Worm (Caenorhabditis elegans) whole organism, early embryonic: Measurements from ENCODE around the gene srd-43.

ENCODE experiments used
- F13C5.2 ChIP-seq: sonication (generic microtip); optimal IDR thresholded peaks from 2 replicates; lab custom pipeline; 2017; ENCODE audit warnings: mild to moderate bottlenecking, missing genetic modification characterization, inconsistent platforms, missing compliant biosample characterization
- aly-1 ChIP-seq: sonication (generic microtip); optimal IDR thresholded peaks from 2 replicates; lab custom pipeline; 2016; ENCODE audit warnings: missing genetic modification characterization, missing compliant biosample characterization
- ama-1 ChIP-seq: fragments of 150-350 bp; optimal IDR thresholded peaks from 2 replicates; lab custom pipeline; 2014
- ceh-13 ChIP-seq: fragments of 200-800 bp; sonication (Bioruptor generic); optimal IDR thresholded peaks from 2 replicates; lab custom pipeline; 2018; ENCODE audit warnings: mild to moderate bottlenecking, missing genetic modification characterization, missing compliant biosample characterization
- flt-1 ChIP-seq: fragments of 200-800 bp; sonication (Bioruptor generic); IDR thresholded peaks from 2 replicates; pipeline ENCODE4 v1.3.6; 2022; ENCODE audit warnings: missing genetic modification characterization, missing compliant biosample characterization
- hnd-1 ChIP-seq: sonication (generic microtip); optimal IDR thresholded peaks from 2 replicates; lab custom pipeline; 2016; ENCODE audit warnings: missing genetic modification characterization, missing compliant biosample characterization
- scrt-1 ChIP-seq: fragments of 200-800 bp; sonication (Bioruptor generic); IDR thresholded peaks from 2 replicates; pipeline ENCODE4 v1.3.6; 2022; ENCODE audit warnings: missing genetic modification characterization, missing compliant biosample characterization
- sea-1 ChIP-seq: fragments of 200-800 bp; sonication (Bioruptor generic); conservative IDR thresholded peaks from 2 replicates; pipeline ENCODE4 v1.3.6; 2022; ENCODE audit warnings: missing genetic modification characterization, missing compliant biosample characterization
- tbx-11 ChIP-seq: fragments of 200-800 bp; sonication (Bioruptor generic); IDR thresholded peaks from 2 replicates; pipeline ENCODE4 v1.3.6; 2022; ENCODE audit warnings: missing genetic modification characterization, missing compliant biosample characterization
- tbx-37 ChIP-seq: fragments of 200-800 bp; sonication (Bioruptor generic); conservative IDR thresholded peaks from 2 replicates; pipeline ENCODE4 v1.3.6; 2022; ENCODE audit warnings: missing genetic modification reagents, missing genetic modification characterization, missing compliant biosample characterization
- tra-4 ChIP-seq: sonication (generic microtip); optimal IDR thresholded peaks from 2 replicates; lab custom pipeline; 2017; ENCODE audit warnings: missing genetic modification characterization, missing compliant biosample characterization

DNA sequence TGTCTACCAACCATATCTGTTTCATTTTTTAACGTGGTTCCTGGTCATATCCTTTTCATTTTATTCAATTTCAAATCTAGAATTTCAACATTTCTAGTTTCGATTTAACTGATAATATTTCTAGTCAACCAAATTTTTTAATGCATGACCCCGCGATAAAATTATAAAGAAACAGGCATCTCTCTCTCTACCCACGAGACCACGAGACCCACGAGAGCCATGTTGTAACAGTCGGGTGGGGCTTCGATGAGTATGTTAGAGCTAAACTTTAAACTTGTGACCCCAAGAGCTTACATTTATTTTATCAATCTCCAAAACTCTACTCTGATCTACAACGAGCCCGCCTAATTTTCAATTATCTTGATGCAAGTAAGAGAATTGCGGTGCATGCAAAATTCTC, 12.7 kb upstream of the srd-43 start:
- no peak for TF ChIP-seq tra-4 (tag; lab: Kevin White, UChicago)
- TF ChIP-seq hnd-1 (tag; lab: Kevin White, UChicago): no peak
- no peak for TF ChIP-seq ama-1 (lab: Kevin White, UChicago)
- no peak for TF ChIP-seq flt-1 (GFP tag; lab: Robert Waterston, UW)
- no peak for TF ChIP-seq scrt-1 (GFP tag; lab: Robert Waterston, UW)
- no peak for TF ChIP-seq tbx-37 (GFP tag; lab: Robert Waterston, UW)
- TF ChIP-seq F13C5.2 (tag; lab: Kevin White, UChicago): no peak
- TF ChIP-seq ceh-13 (GFP tag; lab: Kevin White, UChicago): no peak
- no peak for TF ChIP-seq sea-1 (GFP tag; lab: Robert Waterston, UW)
- TF ChIP-seq aly-1 (tag; lab: Kevin White, UChicago): no peak
- no peak for TF ChIP-seq tbx-11
